Fruit fly (Drosophila melanogaster) whole organism, embryonic: ENCODE results near the gene CG6878.

Experiments
- CG3281 ChIP-seq: fragments of 200-800 bp; sonication (Bioruptor generic); optimal IDR thresholded peaks from 3 replicates; lab custom pipeline; 2017; ENCODE audit warnings: missing biosample characterization, mild to moderate bottlenecking, missing genetic modification characterization
- gcm2 ChIP-seq: fragments of 200-800 bp; sonication (Bioruptor generic); optimal IDR thresholded peaks from 2 replicates; lab custom pipeline; 2016; ENCODE audit warnings: missing biosample characterization, missing genetic modification characterization

DNA sequence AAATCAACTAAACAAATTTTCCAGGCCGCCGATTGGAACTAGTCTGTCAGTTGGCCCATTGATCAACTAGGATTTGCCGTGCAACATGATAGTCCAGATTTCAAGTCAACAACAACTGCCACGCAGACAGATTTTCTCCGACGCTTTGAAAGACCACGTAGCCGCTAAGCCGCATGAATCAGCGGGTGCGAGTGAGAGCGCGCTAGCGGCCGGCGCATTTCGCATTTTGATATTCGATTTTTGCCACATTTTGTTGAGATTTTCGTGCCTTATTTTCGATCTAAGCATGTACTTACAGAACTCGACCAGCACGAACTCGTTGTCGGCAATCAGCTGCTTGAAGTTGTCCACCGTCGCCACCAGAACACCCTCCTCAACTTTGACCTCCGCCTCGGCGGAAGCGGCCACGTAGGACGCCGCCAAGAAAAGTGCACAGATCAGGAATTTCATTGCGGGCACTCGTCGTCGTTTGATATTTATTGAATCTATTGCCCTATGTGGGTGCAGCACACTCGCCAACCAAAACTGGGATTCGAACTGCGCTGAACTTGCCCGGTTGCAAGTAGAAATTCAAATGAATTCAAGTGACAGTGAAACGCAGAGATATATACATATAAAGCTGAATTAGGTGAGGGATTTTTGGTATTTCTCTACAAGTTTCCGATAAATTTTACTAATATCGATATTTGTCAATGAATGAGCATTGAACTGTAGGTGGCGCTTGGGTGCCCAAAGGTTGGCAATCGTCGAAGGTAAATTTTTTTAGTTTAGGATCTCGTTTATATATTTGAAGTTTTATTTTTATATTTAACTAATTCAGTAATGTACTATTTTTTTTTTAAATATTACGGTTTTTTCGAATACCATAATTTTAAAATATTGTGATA lies 19.4 kb upstream of the CG6878 start, which contains the start of gene Pdi:
- TF ChIP-seq CG3281 (GFP tag; lab: Kevin White, UChicago) (no peak), gcm2 (GFP tag; lab: Kevin White, UChicago) (peak; percentile 51)
